Worm (Caenorhabditis elegans): ENCODE measurements around the gene F28F9.2.

DNA sequence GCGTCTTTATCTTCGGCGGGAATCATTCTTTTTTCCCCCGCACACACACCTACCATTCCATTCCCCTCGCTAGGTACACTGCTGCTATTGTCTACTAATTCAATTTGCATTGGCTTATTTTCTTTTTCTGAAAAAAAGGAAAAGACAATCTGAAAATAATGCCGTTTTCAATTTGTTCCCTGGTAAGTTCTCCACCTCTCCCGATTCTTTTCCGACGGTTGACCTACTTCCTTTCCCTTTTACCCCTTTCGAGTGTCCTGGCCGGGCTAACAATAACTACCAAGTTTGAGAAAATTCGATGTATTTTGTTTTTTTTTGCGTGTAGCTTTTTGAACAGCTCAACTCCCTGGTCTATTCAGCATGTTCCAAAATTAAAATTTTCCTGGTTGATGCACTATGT lies 27.7 kb downstream of the F28F9.2 start, which contains the start of gene F37C4.4:
- TF ChIP-seq klf-2 (GFP tag; conservative IDR thresholded peaks at IDR 0.05) (no peak), ztf-23 (GFP tag; IDR thresholded peaks at IDR 0.05) (no peak), flt-1 (GFP tag; IDR thresholded peaks at IDR 0.05) (no peak), ref-1 (GFP tag; conservative IDR thresholded peaks at IDR 0.05) (no peak), tab-1 (GFP tag; IDR thresholded peaks at IDR 0.05) (no peak), cog-1 (tag; optimal IDR thresholded peaks at IDR 0.05) (no peak), ztf-29 (GFP tag; IDR thresholded peaks at IDR 0.05) (no peak)
